Worm (Caenorhabditis elegans): ENCODE measurements around the gene T05A8.7.

DNA sequence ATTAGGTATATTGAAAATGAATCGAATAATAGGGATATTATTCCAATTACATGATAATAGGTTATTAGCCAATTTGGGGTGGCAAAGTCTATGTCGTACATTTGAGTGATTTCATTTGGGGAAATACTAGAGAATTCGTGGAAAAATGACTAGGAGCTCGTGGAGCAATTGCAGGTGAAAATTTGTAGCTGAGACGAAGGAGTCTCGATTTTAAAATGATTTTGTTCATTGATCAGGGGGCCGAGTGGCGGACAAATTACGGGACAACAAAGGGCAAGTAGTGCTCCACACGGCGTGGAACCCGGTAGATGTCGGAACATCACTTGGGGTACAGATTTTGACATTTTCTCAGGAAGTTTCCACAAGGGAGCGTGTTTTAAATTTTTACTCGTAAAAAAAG lies 43.8 kb downstream of the T05A8.7 start, which contains the start of gene sri-62:
- TF ChIP-seq zip-8 (tag; optimal IDR thresholded peaks at IDR 0.05) = no peak
- no peak for TF ChIP-seq nhr-237 (tag; optimal IDR thresholded peaks at IDR 0.05)
- TF ChIP-seq ceh-43 (GFP tag; optimal IDR thresholded peaks at IDR 0.05) = no peak
- TF ChIP-seq flh-1 (GFP tag; optimal IDR thresholded peaks at IDR 0.05) = no peak
- no peak for TF ChIP-seq mls-2 (tag; optimal IDR thresholded peaks at IDR 0.05)
- no peak for TF ChIP-seq ces-1 (GFP tag; optimal IDR thresholded peaks at IDR 0.05)
- TF ChIP-seq unc-120 (tag; optimal IDR thresholded peaks at IDR 0.05; ENCODE audit: poor library complexity, severe bottlenecking) = no peak
- TF ChIP-seq nhr-28 (tag; optimal IDR thresholded peaks at IDR 0.05) = no peak
- TF ChIP-seq mep-1 (tag; optimal IDR thresholded peaks at IDR 0.05) = no peak
- TF ChIP-seq nhr-12 (tag; optimal IDR thresholded peaks at IDR 0.05) = no peak
- TF ChIP-seq nhr-76 (tag; optimal IDR thresholded peaks at IDR 0.05) = no peak
- no peak for TF ChIP-seq unc-39 (tag; optimal IDR thresholded peaks at IDR 0.05)

Measured in whole organism, mixed stage, embryonic.